Worm (Caenorhabditis elegans): ENCODE results near the gene lgg-1.
A peak's percentile ranks its signal among the peaks of the same experiment; 100 is the strongest.

lgg-1 gene

ce11 chrII:6360822-6361221, 13.3 kb upstream of the lgg-1 start, which contains the start of gene K10B2.4:
K10B2.4 (minus strand) TSS chrII:6360959.
- no peak for TF ChIP-seq unc-62 (GFP tag; optimal IDR thresholded peaks at IDR 0.05)

- TF ChIP-seq unc-62 (GFP tag; optimal IDR thresholded peaks at IDR 0.05), result no peak
Observed at ce11 chrII:6358905-6359304, 11.4 kb upstream of the lgg-1 start, which contains the start of gene C32D5.12. C32D5.12 (minus strand) TSS chrII:6359005.

- no peak for TF ChIP-seq unc-62 (GFP tag; optimal IDR thresholded peaks at IDR 0.05)
Observed at ce11 chrII:6358232-6358631, 10.7 kb upstream of the lgg-1 start.

ce11 chrII:6355396-6356346, 8.2 kb upstream of the lgg-1 start, which contains the start of gene C32D5.11:
C32D5.11 (minus strand) TSS chrII:6355446.
- TF ChIP-seq unc-62 (GFP tag; optimal IDR thresholded peaks at IDR 0.05), result no peak

ce11 chrII:6351887-6352286, 4.4 kb upstream of the lgg-1 start, which contains the start of gene C32D5.10:
C32D5.10 (minus strand) TSS chrII:6351987.
- TF ChIP-seq unc-62 (GFP tag; optimal IDR thresholded peaks at IDR 0.05), result no peak

- no peak for TF ChIP-seq unc-62 (GFP tag; optimal IDR thresholded peaks at IDR 0.05)
Observed at ce11 chrII:6349968-6350367, 2.4 kb upstream of the lgg-1 start.

ce11 chrII:6348360-6348759, 841 bp upstream of the lgg-1 start:
- peak; percentile 39 for TF ChIP-seq unc-62 (GFP tag; optimal IDR thresholded peaks at IDR 0.05)

ce11 chrII:6346551-6347079, 904 bp downstream of the lgg-1 start:
- TF ChIP-seq unc-62 (GFP tag; optimal IDR thresholded peaks at IDR 0.05), result no peak

- no peak for TF ChIP-seq unc-62 (GFP tag; optimal IDR thresholded peaks at IDR 0.05)
Observed at ce11 chrII:6345195-6346158, 2.0 kb downstream of the lgg-1 start, which contains the start of gene C32D5.8. C32D5.8 (minus strand) TSS chrII:6345964.

ce11 chrII:6344513-6344912, 3.0 kb downstream of the lgg-1 start:
- TF ChIP-seq unc-62 (GFP tag; optimal IDR thresholded peaks at IDR 0.05), result no peak

ce11 chrII:6343893-6344292, 3.6 kb downstream of the lgg-1 start, which contains the start of gene txt-18:
txt-18 (plus strand) TSS chrII:6344072.
- no peak for TF ChIP-seq unc-62 (GFP tag; optimal IDR thresholded peaks at IDR 0.05)

- TF ChIP-seq unc-62 (GFP tag; optimal IDR thresholded peaks at IDR 0.05), result no peak
Observed at ce11 chrII:6342455-6342854, 5.1 kb downstream of the lgg-1 start.

ce11 chrII:6341076-6341475, 6.4 kb downstream of the lgg-1 start:
- TF ChIP-seq unc-62 (GFP tag; optimal IDR thresholded peaks at IDR 0.05), result no peak

- TF ChIP-seq unc-62 (GFP tag; optimal IDR thresholded peaks at IDR 0.05), result no peak
Observed at ce11 chrII:6339948-6340347, 7.6 kb downstream of the lgg-1 start, which contains the start of gene C32D5.7. C32D5.7 (minus strand) TSS chrII:6340048.

- no peak for TF ChIP-seq unc-62 (GFP tag; optimal IDR thresholded peaks at IDR 0.05)
Observed at ce11 chrII:6339511-6339910, 8.0 kb downstream of the lgg-1 start.

All from whole organism, dauer.